Fruit fly (Drosophila melanogaster) whole organism, embryonic: ENCODE measurements around the gene Ciz1.

Experiments
- CG1024 ChIP-seq: fragments of 200-800 bp; sonication (Bioruptor generic); IDR thresholded peaks from 2 replicates; pipeline ENCODE4 v1.3.6; 2022; ENCODE audit warnings: missing biosample characterization, missing genetic modification characterization
- CG11504 ChIP-seq: fragments of 200-800 bp; sonication (Bioruptor generic); optimal IDR thresholded peaks from 3 replicates; lab custom pipeline; 2019; ENCODE audit warnings: missing biosample characterization, mild to moderate bottlenecking, missing genetic modification characterization, moderate library complexity
- CG12155 ChIP-seq: fragments of 200-800 bp; sonication (Bioruptor generic); optimal IDR thresholded peaks from 3 replicates; lab custom pipeline; 2016; ENCODE audit warnings: missing biosample characterization, missing genetic modification characterization
- CG13123 ChIP-seq: fragments of 200-800 bp; sonication (Bioruptor generic); optimal IDR thresholded peaks from 2 replicates; lab custom pipeline; 2016; ENCODE audit warnings: missing biosample characterization, missing genetic modification characterization
- CG13287 ChIP-seq: fragments of 200-800 bp; sonication (Bioruptor generic); IDR thresholded peaks from 2 replicates; pipeline ENCODE4 v1.3.6; 2022; ENCODE audit warnings: missing biosample characterization, missing genetic modification characterization; ENCODE audit not compliant: partially characterized antibody
- CG14965 ChIP-seq: fragments of 200-800 bp; sonication (Bioruptor generic); optimal IDR thresholded peaks from 2 replicates; lab custom pipeline; 2016; ENCODE audit warnings: missing biosample characterization, missing genetic modification characterization, borderline replicate concordance
- CG17568 ChIP-seq: fragments of 200-800 bp; sonication (Bioruptor generic); optimal IDR thresholded peaks from 2 replicates; lab custom pipeline; 2018; ENCODE audit warnings: missing biosample characterization, mild to moderate bottlenecking, missing genetic modification characterization, moderate library complexity
- CG18619 ChIP-seq: fragments of 200-800 bp; sonication (Bioruptor generic); optimal IDR thresholded peaks from 3 replicates; lab custom pipeline; 2017; ENCODE audit warnings: missing biosample characterization, mild to moderate bottlenecking, missing genetic modification characterization
- CG33557 ChIP-seq: fragments of 200-800 bp; sonication (Bioruptor generic); optimal IDR thresholded peaks from 2 replicates; lab custom pipeline; 2019; ENCODE audit warnings: missing biosample characterization, mild to moderate bottlenecking, missing genetic modification characterization, moderate library complexity
- CG4282 ChIP-seq: fragments of 200-800 bp; sonication (Bioruptor generic); optimal IDR thresholded peaks from 2 replicates; lab custom pipeline; 2016; ENCODE audit warnings: missing biosample characterization, missing genetic modification characterization
- CG4404 ChIP-seq: fragments of 200-800 bp; sonication (Bioruptor generic); IDR thresholded peaks from 2 replicates; pipeline ENCODE4 v1.3.6; 2022; ENCODE audit warnings: missing biosample characterization, missing genetic modification characterization
- CG7357 ChIP-seq: fragments of 200-800 bp; sonication (Bioruptor generic); IDR thresholded peaks from 3 replicates; pipeline ENCODE4 v1.3.6; 2022; ENCODE audit warnings: missing biosample characterization, missing genetic modification characterization
- CG8388 ChIP-seq: fragments of 200-800 bp; sonication (Bioruptor generic); optimal IDR thresholded peaks from 2 replicates; lab custom pipeline; 2019; ENCODE audit warnings: missing biosample characterization, mild to moderate bottlenecking, missing genetic modification characterization, moderate library complexity
- CHES-1-like ChIP-seq: fragments of 200-800 bp; sonication (Bioruptor generic); optimal IDR thresholded peaks from 2 replicates; lab custom pipeline; 2016; ENCODE audit warnings: missing biosample characterization, missing genetic modification characterization
- Camta ChIP-seq: fragments of 200-800 bp; sonication (Bioruptor generic); optimal IDR thresholded peaks from 2 replicates; lab custom pipeline; 2016; ENCODE audit warnings: missing biosample characterization, missing genetic modification characterization
- Eip74EF ChIP-seq, 2 experiments: fragments of 200-800 bp in 1 of 2; fragments of >200 bp in 1 of 2; sonication (Bioruptor generic) in 1 of 2; optimal IDR thresholded peaks; 2 replicates each; lab custom pipeline; 2017 to 2019; ENCODE audit warnings: missing biosample characterization in 2 of 2, missing genetic modification characterization in 2 of 2, mild to moderate bottlenecking in 1 of 2, moderate library complexity in 1 of 2
- Ets97D ChIP-seq: fragments of 200-800 bp; sonication (Bioruptor generic); optimal IDR thresholded peaks from 3 replicates; lab custom pipeline; 2016; ENCODE audit warnings: missing biosample characterization, missing genetic modification characterization
- Fer1 ChIP-seq: fragments of 200-800 bp; sonication (Bioruptor generic); optimal IDR thresholded peaks from 2 replicates; lab custom pipeline; 2017; ENCODE audit warnings: missing biosample characterization, mild to moderate bottlenecking, missing genetic modification characterization
- HLH54F ChIP-seq: fragments of 200-800 bp; sonication (Bioruptor generic); optimal IDR thresholded peaks from 3 replicates; lab custom pipeline; 2016; ENCODE audit warnings: missing biosample characterization, missing genetic modification characterization
- HLHmδ ChIP-seq: fragments of 200-800 bp; sonication (Bioruptor generic); optimal IDR thresholded peaks from 2 replicates; lab custom pipeline; 2018; ENCODE audit warnings: missing biosample characterization, mild to moderate bottlenecking, missing genetic modification characterization, moderate library complexity
- Mes4 ChIP-seq: fragments of 200-800 bp; sonication (Bioruptor generic); optimal IDR thresholded peaks from 2 replicates; lab custom pipeline; 2016; ENCODE audit warnings: missing biosample characterization, missing genetic modification characterization
- Myb ChIP-seq: fragments of 200-800 bp; sonication (Bioruptor generic); optimal IDR thresholded peaks from 2 replicates; lab custom pipeline; 2016; ENCODE audit warnings: missing biosample characterization, missing genetic modification characterization
- Nf-YB ChIP-seq: fragments of 200-800 bp; sonication (Bioruptor generic); optimal IDR thresholded peaks from 3 replicates; lab custom pipeline; 2019; ENCODE audit warnings: missing biosample characterization, mild to moderate bottlenecking, missing genetic modification characterization, moderate library complexity
- Six4 ChIP-seq: fragments of 200-800 bp; sonication (Bioruptor generic); optimal IDR thresholded peaks from 2 replicates; lab custom pipeline; 2016; ENCODE audit warnings: missing biosample characterization, missing genetic modification characterization
- Sry-δ ChIP-seq: fragments of 200-800 bp; sonication (Bioruptor generic); optimal IDR thresholded peaks from 2 replicates; lab custom pipeline; 2016; ENCODE audit warnings: missing biosample characterization, missing genetic modification characterization
- Stat92E ChIP-seq, 3 experiments: fragments of >200 bp in 2 of 3; fragments of 200-800 bp in 1 of 3; sonication (Bioruptor generic) in 1 of 3; optimal IDR thresholded peaks; 2 replicates each; lab custom pipeline; 2017 to 2019; ENCODE audit warnings: missing biosample characterization in 3 of 3, missing genetic modification characterization in 3 of 3, mild to moderate bottlenecking in 1 of 3, moderate library complexity in 1 of 3
- TFAM ChIP-seq: fragments of 200-800 bp; sonication (Bioruptor generic); optimal IDR thresholded peaks from 2 replicates; lab custom pipeline; 2017; ENCODE audit warnings: missing biosample characterization, missing genetic modification characterization, inconsistent platforms
- YL-1 ChIP-seq: fragments of 200-800 bp; sonication (Bioruptor generic); optimal IDR thresholded peaks from 3 replicates; lab custom pipeline; 2017; ENCODE audit warnings: missing biosample characterization, mild to moderate bottlenecking, missing genetic modification characterization
- ap ChIP-seq: fragments of 200-800 bp; sonication (Bioruptor generic); IDR thresholded peaks from 2 replicates; pipeline ENCODE4 v1.3.6; 2022; ENCODE audit warnings: missing biosample characterization, missing genetic modification characterization
- ara ChIP-seq: fragments of 200-800 bp; sonication (Bioruptor generic); IDR thresholded peaks from 2 replicates; pipeline ENCODE4 v1.3.6; 2022; ENCODE audit warnings: missing biosample characterization, missing genetic modification characterization
- az2 ChIP-seq: fragments of 200-800 bp; sonication (Bioruptor generic); optimal IDR thresholded peaks from 3 replicates; lab custom pipeline; 2016; ENCODE audit warnings: missing biosample characterization, missing genetic modification characterization
- br ChIP-seq: fragments of >200 bp; optimal IDR thresholded peaks from 2 replicates; lab custom pipeline; 2017
- dati ChIP-seq: fragments of 200-800 bp; sonication (Bioruptor generic); IDR thresholded peaks from 2 replicates; pipeline ENCODE4 v1.3.6; 2022; ENCODE audit warnings: missing biosample characterization, missing genetic modification characterization
- dimm ChIP-seq: fragments of 200-800 bp; sonication (Bioruptor generic); IDR thresholded peaks from 2 replicates; pipeline ENCODE4 v1.3.6; 2022; ENCODE audit warnings: missing biosample characterization, missing genetic modification characterization
- dm ChIP-seq: fragments of 200-800 bp; sonication (Bioruptor generic); optimal IDR thresholded peaks from 3 replicates; lab custom pipeline; 2016; ENCODE audit warnings: missing biosample characterization, missing genetic modification characterization
- eyg ChIP-seq: fragments of 200-800 bp; sonication (Bioruptor generic); optimal IDR thresholded peaks from 3 replicates; lab custom pipeline; 2016; ENCODE audit warnings: missing biosample characterization, missing genetic modification characterization
- fu2 ChIP-seq: fragments of 200-800 bp; sonication (Bioruptor generic); optimal IDR thresholded peaks from 2 replicates; lab custom pipeline; 2016; ENCODE audit warnings: missing biosample characterization, missing genetic modification characterization
- hb ChIP-seq: fragments of 200-800 bp; sonication (Bioruptor generic); IDR thresholded peaks from 3 replicates; pipeline ENCODE4 v1.3.6; 2022; ENCODE audit warnings: missing biosample characterization, missing genetic modification characterization; ENCODE audit not compliant: partially characterized antibody
- insv ChIP-seq, 2 experiments: fragments of 200-800 bp; sonication (Bioruptor generic); optimal IDR thresholded peaks; 3 replicates each; lab custom pipeline; 2016 to 2018; ENCODE audit warnings: missing biosample characterization in 2 of 2, missing genetic modification characterization in 2 of 2
- jing ChIP-seq: fragments of 200-800 bp; sonication (Bioruptor generic); optimal IDR thresholded peaks from 2 replicates; lab custom pipeline; 2018; ENCODE audit warnings: missing biosample characterization, mild to moderate bottlenecking, missing genetic modification characterization
- kay ChIP-seq: fragments of 200-800 bp; sonication (Bioruptor generic); optimal IDR thresholded peaks from 2 replicates; lab custom pipeline; 2016; ENCODE audit warnings: missing biosample characterization, missing genetic modification characterization
- ken ChIP-seq: fragments of 200-800 bp; sonication (Bioruptor generic); IDR thresholded peaks from 3 replicates; pipeline ENCODE4 v1.3.6; 2022; ENCODE audit warnings: missing biosample characterization, missing genetic modification characterization
- klu ChIP-seq: fragments of 200-800 bp; sonication (Bioruptor generic); IDR thresholded peaks from 2 replicates; pipeline ENCODE4 v1.3.6; 2022; ENCODE audit warnings: missing biosample characterization, missing genetic modification characterization
- knrl ChIP-seq: fragments of 200-800 bp; sonication (Bioruptor generic); IDR thresholded peaks from 3 replicates; pipeline ENCODE4 v1.3.6; 2022; ENCODE audit warnings: missing biosample characterization, missing genetic modification characterization; ENCODE audit not compliant: partially characterized antibody
- otp ChIP-seq: fragments of 200-800 bp; sonication (Bioruptor generic); IDR thresholded peaks from 3 replicates; pipeline ENCODE4, ENCODE4 v1.3.6; 2022; ENCODE audit warnings: missing biosample characterization, missing genetic modification characterization
- pros ChIP-seq: fragments of 200-800 bp; sonication (Bioruptor generic); optimal IDR thresholded peaks from 3 replicates; lab custom pipeline; 2019; ENCODE audit warnings: missing biosample characterization, mild to moderate bottlenecking, missing genetic modification characterization, moderate library complexity
- sug ChIP-seq: fragments of 200-800 bp; optimal IDR thresholded peaks from 2 replicates; lab custom pipeline; 2019; ENCODE audit warnings: missing biosample characterization, mild to moderate bottlenecking, missing genetic modification characterization, moderate library complexity
- trh ChIP-seq: fragments of 200-800 bp; sonication (Bioruptor generic); optimal IDR thresholded peaks from 2 replicates; lab custom pipeline; 2016; ENCODE audit warnings: missing biosample characterization, missing genetic modification characterization
- ttk ChIP-seq: fragments of 200-800 bp; sonication (Bioruptor generic); IDR thresholded peaks from 2 replicates; pipeline ENCODE4 v2.1.2; 2022; ENCODE audit warnings: missing biosample characterization, missing genetic modification characterization
- tx ChIP-seq: fragments of 200-800 bp; sonication (Bioruptor generic); optimal IDR thresholded peaks from 2 replicates; lab custom pipeline; 2016; ENCODE audit warnings: missing biosample characterization, missing genetic modification characterization
- usp ChIP-seq: fragments of >200 bp; optimal IDR thresholded peaks from 2 replicates; lab custom pipeline; 2017; ENCODE audit warnings: missing biosample characterization, missing genetic modification characterization
- zfh2 ChIP-seq: fragments of 200-800 bp; sonication (Bioruptor generic); optimal IDR thresholded peaks from 2 replicates; lab custom pipeline; 2016; ENCODE audit warnings: missing biosample characterization, missing genetic modification characterization

Gene Ciz1

DNA sequence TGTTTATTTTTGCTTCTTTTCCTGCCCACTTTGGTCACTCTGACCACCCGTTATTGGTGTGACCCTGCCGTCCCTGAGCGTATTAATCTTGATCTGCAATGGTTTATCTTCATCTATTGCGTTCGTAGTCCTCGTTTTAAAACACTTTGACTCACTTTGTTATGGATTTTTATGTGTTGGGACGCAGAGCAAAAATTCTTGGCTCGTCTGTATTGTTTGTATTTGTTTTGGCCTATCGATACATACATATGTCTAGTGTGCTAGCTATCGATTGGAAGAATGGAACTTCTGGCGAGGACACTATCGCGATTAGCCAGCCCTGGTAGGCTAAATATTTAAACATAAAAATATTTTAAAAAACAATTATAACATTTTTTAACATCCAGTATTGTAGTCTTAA is 4.8 kb upstream of the Ciz1 start, which contains the start of gene CG10809 (continued):
- TF ChIP-seq Six4 (GFP tag; lab: Kevin White, UChicago), result peak; percentile 28
- peak; percentile 95 for TF ChIP-seq knrl (GFP tag; lab: Robert Waterston, UW)
- peak; percentile 44 for TF ChIP-seq zfh2 (GFP tag; lab: Kevin White, UChicago)
- TF ChIP-seq br, result no peak
- peak; percentile 25 for TF ChIP-seq CG13123 (GFP tag; lab: Kevin White, UChicago)
- peak; percentile 91 for TF ChIP-seq Sry-δ (GFP tag; lab: Kevin White, UChicago)
- TF ChIP-seq Stat92E (GFP tag; optimal IDR thresholded peaks at IDR 0.05; lab: Kevin White, UChicago), result no peak
- peak; percentile 38 for TF ChIP-seq trh (GFP tag; lab: Kevin White, UChicago)
- peak; percentile 69 for TF ChIP-seq CHES-1-like
- TF ChIP-seq Eip74EF (GFP tag; optimal IDR thresholded peaks at IDR 0.05; lab: Kevin White, UChicago), result no peak
- no peak for TF ChIP-seq tx
- peak; percentile 6 for TF ChIP-seq Mes4 (GFP tag; lab: Kevin White, UChicago)
- peak; percentile 95 for TF ChIP-seq CG13287 (GFP tag; lab: Robert Waterston, UW)
- no peak for TF ChIP-seq Camta (GFP tag; lab: Kevin White, UChicago)
- no peak for TF ChIP-seq eyg (GFP tag; lab: Kevin White, UChicago)
- no peak for TF ChIP-seq insv (GFP tag; optimal IDR thresholded peaks at IDR 0.05; lab: Kevin White, UChicago)
- TF ChIP-seq CG14965, result no peak
- no peak for TF ChIP-seq CG1024
- no peak for TF ChIP-seq kay (GFP tag; lab: Kevin White, UChicago)
- no peak for TF ChIP-seq dimm (GFP tag; lab: Robert Waterston, UW)
- TF ChIP-seq dm, result peak; percentile 12
- TF ChIP-seq CG4282 (GFP tag; lab: Kevin White, UChicago), result no peak
- TF ChIP-seq TFAM (GFP tag; lab: Kevin White, UChicago), result no peak
- TF ChIP-seq CG12155, result peak; percentile 37
- TF ChIP-seq pros (GFP tag; lab: Kevin White, UChicago), result no peak
- TF ChIP-seq CG11504, result no peak
- no peak for TF ChIP-seq dati (GFP tag; lab: Robert Waterston, UW)
- TF ChIP-seq fu2 (GFP tag; lab: Kevin White, UChicago), result peak; percentile 7
- no peak for TF ChIP-seq ap
- no peak for TF ChIP-seq ken (GFP tag; lab: Robert Waterston, UW)
- TF ChIP-seq ttk (GFP tag; lab: Robert Waterston, UW), result no peak
- TF ChIP-seq Ets97D, result peak; percentile 55
- no peak for TF ChIP-seq CG8388 (GFP tag; lab: Kevin White, UChicago)
- no peak for TF ChIP-seq Nf-YB
- no peak for TF ChIP-seq ara (GFP tag; lab: Robert Waterston, UW)
- no peak for TF ChIP-seq CG4404
- TF ChIP-seq CG18619 (GFP tag; lab: Kevin White, UChicago), result no peak
- peak; percentile 46 for TF ChIP-seq sug (tag; lab: Kevin White, UChicago)
- no peak for TF ChIP-seq CG17568 (GFP tag; lab: Kevin White, UChicago)
- TF ChIP-seq CG7357, result no peak
- TF ChIP-seq otp (GFP tag; lab: Robert Waterston, UW), result no peak
- TF ChIP-seq jing (GFP tag; lab: Kevin White, UChicago), result no peak
- TF ChIP-seq hb (GFP tag; lab: Robert Waterston, UW), result peak; percentile 81
- no peak for TF ChIP-seq HLHmδ
- TF ChIP-seq klu (GFP tag; lab: Robert Waterston, UW), result no peak
- no peak for TF ChIP-seq Fer1 (GFP tag; lab: Kevin White, UChicago)
- TF ChIP-seq usp (GFP tag; lab: Kevin White, UChicago), result no peak
- no peak for TF ChIP-seq az2 (GFP tag; lab: Kevin White, UChicago)
- TF ChIP-seq HLH54F (GFP tag; lab: Kevin White, UChicago), result no peak
- peak; percentile 17 for TF ChIP-seq CG33557 (GFP tag; lab: Kevin White, UChicago)
- TF ChIP-seq YL-1 (GFP tag; lab: Kevin White, UChicago), result peak; percentile 88
- TF ChIP-seq Myb (GFP tag; lab: Kevin White, UChicago), result peak; percentile 49
